Fruit fly (Drosophila melanogaster) whole organism, embryonic: ENCODE results near the gene dib.

Source experiments
- Aef1 ChIP-seq: fragments of 200-800 bp; sonication (Bioruptor generic); IDR thresholded peaks from 3 replicates; pipeline ENCODE4 v1.3.6; 2022; ENCODE audit warnings: missing biosample characterization, missing genetic modification characterization
- B-H1 ChIP-seq: fragments of 200-800 bp; sonication (Bioruptor generic); IDR thresholded peaks from 3 replicates; pipeline ENCODE4 v1.3.6; 2022; ENCODE audit warnings: missing biosample characterization, missing genetic modification characterization
- BEAF-32 ChIP-seq: fragments of 200-800 bp; sonication (Bioruptor generic); optimal IDR thresholded peaks from 3 replicates; lab custom pipeline; 2017; ENCODE audit warnings: missing biosample characterization, missing genetic modification characterization, mild to moderate bottlenecking, moderate library complexity, missing genetic modification reagents
- CG10462 ChIP-seq: fragments of 200-800 bp; sonication (Bioruptor generic); optimal IDR thresholded peaks from 2 replicates; lab custom pipeline; 2016; ENCODE audit warnings: missing biosample characterization, missing genetic modification characterization
- CG10654 ChIP-seq: fragments of 200-800 bp; sonication (Bioruptor generic); optimal IDR thresholded peaks from 2 replicates; lab custom pipeline; 2016; ENCODE audit warnings: missing biosample characterization, missing genetic modification characterization
- CG10979 ChIP-seq: fragments of 200-800 bp; sonication (Bioruptor generic); optimal IDR thresholded peaks from 2 replicates; lab custom pipeline; 2018; ENCODE audit warnings: missing biosample characterization, mild to moderate bottlenecking, missing genetic modification characterization, moderate library complexity
- CG11398 ChIP-seq: fragments of 200-800 bp; sonication (Bioruptor generic); optimal IDR thresholded peaks from 2 replicates; lab custom pipeline; 2016; ENCODE audit warnings: missing biosample characterization, missing genetic modification characterization
- CG16779 ChIP-seq: fragments of 200-800 bp; sonication (Bioruptor generic); IDR thresholded peaks from 2 replicates; pipeline ENCODE4 v1.3.6; 2022; ENCODE audit warnings: missing biosample characterization, missing genetic modification characterization
- CG16815 ChIP-seq: fragments of 200-800 bp; sonication (Bioruptor generic); optimal IDR thresholded peaks from 3 replicates; lab custom pipeline; 2017; ENCODE audit warnings: missing biosample characterization, mild to moderate bottlenecking, missing genetic modification characterization
- CG17186 ChIP-seq: fragments of 200-800 bp; sonication (Bioruptor generic); optimal IDR thresholded peaks from 3 replicates; lab custom pipeline; 2017; ENCODE audit warnings: missing biosample characterization, missing genetic modification reagents, missing genetic modification characterization
- CG17568 ChIP-seq: fragments of 200-800 bp; sonication (Bioruptor generic); optimal IDR thresholded peaks from 2 replicates; lab custom pipeline; 2018; ENCODE audit warnings: missing biosample characterization, mild to moderate bottlenecking, missing genetic modification characterization, moderate library complexity
- CG2678 ChIP-seq: fragments of 200-800 bp; sonication (Bioruptor generic); optimal IDR thresholded peaks from 3 replicates; lab custom pipeline; 2019; ENCODE audit warnings: missing biosample characterization, mild to moderate bottlenecking, missing genetic modification characterization, moderate library complexity
- CG2712 ChIP-seq: fragments of 200-800 bp; optimal IDR thresholded peaks from 3 replicates; lab custom pipeline; 2019; ENCODE audit warnings: missing biosample characterization, mild to moderate bottlenecking, missing genetic modification characterization, moderate library complexity
- CG30431 ChIP-seq: fragments of 200-800 bp; sonication (Bioruptor generic); optimal IDR thresholded peaks from 2 replicates; lab custom pipeline; 2017; ENCODE audit warnings: missing biosample characterization, missing genetic modification characterization
- CG32532 ChIP-seq: fragments of 200-800 bp; sonication (Bioruptor generic); IDR thresholded peaks from 2 replicates; pipeline ENCODE4 v1.3.6; 2022; ENCODE audit warnings: missing biosample characterization, missing genetic modification characterization
- CG6791 ChIP-seq: fragments of 200-800 bp; sonication (Bioruptor generic); IDR thresholded peaks from 3 replicates; pipeline ENCODE4 v1.3.6; 2022; ENCODE audit warnings: missing biosample characterization, missing genetic modification characterization; ENCODE audit not compliant: partially characterized antibody
- CG7357 ChIP-seq: fragments of 200-800 bp; sonication (Bioruptor generic); IDR thresholded peaks from 3 replicates; pipeline ENCODE4 v1.3.6; 2022; ENCODE audit warnings: missing biosample characterization, missing genetic modification characterization
- CG7556 ChIP-seq: fragments of 200-800 bp; sonication (Bioruptor generic); optimal IDR thresholded peaks from 2 replicates; lab custom pipeline; 2017; ENCODE audit warnings: missing biosample characterization, mild to moderate bottlenecking, missing genetic modification characterization
- CG7745 ChIP-seq: fragments of 200-800 bp; sonication (Bioruptor generic); optimal IDR thresholded peaks from 2 replicates; lab custom pipeline; 2018; ENCODE audit warnings: missing biosample characterization, mild to moderate bottlenecking, missing genetic modification characterization, moderate library complexity
- CG7839 ChIP-seq: fragments of 200-800 bp; sonication (Bioruptor generic); optimal IDR thresholded peaks from 3 replicates; lab custom pipeline; 2018; ENCODE audit warnings: missing biosample characterization, mild to moderate bottlenecking, missing genetic modification characterization, moderate library complexity
- Chrac-16 ChIP-seq: fragments of 200-800 bp; sonication (Bioruptor generic); optimal IDR thresholded peaks from 3 replicates; lab custom pipeline; 2016; ENCODE audit warnings: missing biosample characterization, missing genetic modification characterization
- D ChIP-seq, 2 experiments: fragments of 200-800 bp in 1 of 2; fragments of >200 bp in 1 of 2; sonication (Bioruptor generic) in 1 of 2; optimal IDR thresholded peaks; 2 replicates in 1 of 2; 3 replicates in 1 of 2; lab custom pipeline; 2017; ENCODE audit warnings: mild to moderate bottlenecking in 1 of 2, missing biosample characterization in 1 of 2, missing genetic modification characterization in 1 of 2, missing genetic modification reagents in 1 of 2
- Dbx ChIP-seq: fragments of 200-800 bp; sonication (Bioruptor generic); IDR thresholded peaks from 3 replicates; pipeline ENCODE4 v1.3.6; 2022; ENCODE audit warnings: missing biosample characterization, missing genetic modification characterization
- Deaf1 ChIP-seq: fragments of 200-800 bp; optimal IDR thresholded peaks from 3 replicates; lab custom pipeline; 2019; ENCODE audit warnings: missing biosample characterization, mild to moderate bottlenecking, missing genetic modification characterization, moderate library complexity
- E2f2 ChIP-seq: fragments of 200-800 bp; sonication (Bioruptor generic); IDR thresholded peaks from 2 replicates; pipeline ENCODE4 v1.3.6; 2022; ENCODE audit warnings: missing biosample characterization, missing genetic modification characterization
- Hand ChIP-seq: fragments of 200-800 bp; sonication (Bioruptor generic); optimal IDR thresholded peaks from 2 replicates; lab custom pipeline; 2017; ENCODE audit warnings: mild to moderate bottlenecking, missing biosample characterization, missing genetic modification reagents, missing genetic modification characterization
- Hey ChIP-seq: fragments of 200-800 bp; sonication (Bioruptor generic); optimal IDR thresholded peaks from 3 replicates; lab custom pipeline; 2018; ENCODE audit warnings: missing biosample characterization, mild to moderate bottlenecking, missing genetic modification characterization
- Hr39 ChIP-seq: fragments of >200 bp; optimal IDR thresholded peaks from 2 replicates; lab custom pipeline; 2017
- Jarid2 ChIP-seq: fragments of 200-800 bp; sonication (Bioruptor generic); optimal IDR thresholded peaks from 3 replicates; lab custom pipeline; 2017; ENCODE audit warnings: mild to moderate bottlenecking, missing biosample characterization, missing genetic modification reagents, missing genetic modification characterization
- Myb ChIP-seq: fragments of 200-800 bp; sonication (Bioruptor generic); optimal IDR thresholded peaks from 2 replicates; lab custom pipeline; 2016; ENCODE audit warnings: missing biosample characterization, missing genetic modification characterization
- NC2β ChIP-seq: fragments of 200-800 bp; sonication (Bioruptor generic); optimal IDR thresholded peaks from 2 replicates; lab custom pipeline; 2016; ENCODE audit warnings: missing biosample characterization, missing genetic modification characterization
- Rfx ChIP-seq: fragments of 200-800 bp; sonication (Bioruptor generic); IDR thresholded peaks from 2 replicates; pipeline ENCODE4 v1.3.6; 2022; ENCODE audit warnings: missing biosample characterization, missing genetic modification characterization
- Six4 ChIP-seq: fragments of 200-800 bp; sonication (Bioruptor generic); optimal IDR thresholded peaks from 2 replicates; lab custom pipeline; 2016; ENCODE audit warnings: missing biosample characterization, missing genetic modification characterization
- Vsx1 ChIP-seq: fragments of 200-800 bp; sonication (Bioruptor generic); optimal IDR thresholded peaks from 2 replicates; lab custom pipeline; 2017; ENCODE audit warnings: missing biosample characterization, mild to moderate bottlenecking, missing genetic modification characterization, missing genetic modification reagents
- cas ChIP-seq: fragments of 200-800 bp; sonication (Bioruptor generic); IDR thresholded peaks from 2 replicates; pipeline ENCODE4 v1.3.6; 2022; ENCODE audit warnings: missing biosample characterization, missing genetic modification characterization
- croc ChIP-seq: fragments of 200-800 bp; sonication (Bioruptor generic); conservative IDR thresholded peaks from 3 replicates; pipeline ENCODE4 v1.3.6; 2022; ENCODE audit warnings: missing biosample characterization, missing genetic modification characterization
- dm ChIP-seq: fragments of 200-800 bp; sonication (Bioruptor generic); optimal IDR thresholded peaks from 3 replicates; lab custom pipeline; 2016; ENCODE audit warnings: missing biosample characterization, missing genetic modification characterization
- dysf ChIP-seq: fragments of 200-800 bp; sonication (Bioruptor generic); IDR thresholded peaks from 3 replicates; pipeline ENCODE4 v1.3.6; 2022; ENCODE audit warnings: missing biosample characterization, missing genetic modification characterization
- fd96Cb ChIP-seq: fragments of 200-800 bp; sonication (Bioruptor generic); optimal IDR thresholded peaks from 2 replicates; lab custom pipeline; 2018; ENCODE audit warnings: missing biosample characterization, mild to moderate bottlenecking, missing genetic modification characterization, moderate library complexity
- ftz-f1 ChIP-seq: fragments of 200-800 bp; sonication (Bioruptor generic); optimal IDR thresholded peaks from 2 replicates; lab custom pipeline; 2016; ENCODE audit warnings: missing biosample characterization, missing genetic modification characterization
- gce ChIP-seq: fragments of 200-800 bp; sonication (Bioruptor generic); IDR thresholded peaks from 3 replicates; pipeline ENCODE4 v1.3.6; 2022; ENCODE audit warnings: missing biosample characterization, missing genetic modification characterization
- gcm ChIP-seq: fragments of 200-800 bp; sonication (Bioruptor generic); optimal IDR thresholded peaks from 2 replicates; lab custom pipeline; 2019; ENCODE audit warnings: missing biosample characterization, mild to moderate bottlenecking, missing genetic modification characterization, moderate library complexity
- hkb ChIP-seq, 2 experiments: fragments of 200-800 bp in 1 of 2; fragments of >200 bp in 1 of 2; sonication (Bioruptor generic) in 1 of 2; IDR thresholded peaks in 1 of 2; optimal IDR thresholded peaks in 1 of 2; 2 replicates each; pipeline versions ENCODE4 v1.3.6 to Lab custom; 2017 to 2022; ENCODE audit warnings: missing biosample characterization in 1 of 2, missing genetic modification characterization in 1 of 2
- insv ChIP-seq, 2 experiments: fragments of 200-800 bp; sonication (Bioruptor generic); optimal IDR thresholded peaks; 3 replicates each; lab custom pipeline; 2016 to 2018; ENCODE audit warnings: missing biosample characterization in 2 of 2, missing genetic modification characterization in 2 of 2
- lilli ChIP-seq: fragments of 200-800 bp; sonication (Bioruptor generic); optimal IDR thresholded peaks from 3 replicates; lab custom pipeline; 2016; ENCODE audit warnings: missing biosample characterization, missing genetic modification characterization
- seq ChIP-seq: fragments of 200-800 bp; sonication (Bioruptor generic); IDR thresholded peaks from 2 replicates; pipeline ENCODE4 v1.3.6; 2022; ENCODE audit warnings: missing biosample characterization, missing genetic modification characterization
- slou ChIP-seq: fragments of 200-800 bp; sonication (Bioruptor generic); optimal IDR thresholded peaks from 3 replicates; lab custom pipeline; 2016; ENCODE audit warnings: missing biosample characterization, missing genetic modification characterization
- so ChIP-seq: fragments of 200-800 bp; sonication (Bioruptor generic); IDR thresholded peaks from 3 replicates; pipeline ENCODE4 v1.3.6; 2022; ENCODE audit warnings: missing biosample characterization, missing genetic modification characterization
- zf30C ChIP-seq: fragments of 200-800 bp; sonication (Bioruptor generic); optimal IDR thresholded peaks from 3 replicates; lab custom pipeline; 2018; ENCODE audit warnings: missing biosample characterization, mild to moderate bottlenecking, missing genetic modification characterization
- zfh1 ChIP-seq: fragments of 200-800 bp; sonication (Bioruptor generic); IDR thresholded peaks from 3 replicates; pipeline ENCODE4 v1.3.6; 2022; ENCODE audit warnings: missing biosample characterization, missing genetic modification characterization

The dib gene

DNA sequence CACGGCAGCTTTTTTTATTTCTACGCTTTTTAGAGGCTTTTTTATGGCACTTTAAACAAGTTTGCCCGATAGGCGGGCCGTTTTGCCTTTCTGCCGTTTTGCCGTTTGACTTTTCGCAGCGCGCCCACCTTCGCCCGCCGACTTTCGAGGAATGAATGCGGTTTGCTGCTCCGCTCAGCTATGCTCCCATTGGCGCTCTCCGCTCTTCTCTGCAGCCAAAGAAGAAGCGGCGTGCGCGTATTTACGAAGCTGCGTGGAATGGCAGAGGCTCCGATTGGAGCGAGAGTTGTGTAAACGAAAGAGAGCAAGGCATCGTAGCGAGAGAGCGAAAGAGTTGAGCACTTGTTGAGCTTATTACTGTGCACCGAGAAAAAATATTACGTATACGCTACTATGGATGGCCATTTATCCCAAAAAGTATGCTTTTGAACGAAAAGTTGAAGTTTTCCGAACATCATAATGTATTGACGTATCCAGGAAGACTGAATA, 9.5 kb downstream of the dib start, which contains the start of gene wit (continued):
- TF ChIP-seq CG10462 (GFP tag; lab: Kevin White, UChicago) (no peak), zfh1 (GFP tag; lab: Robert Waterston, UW) (no peak), NC2β (GFP tag; lab: Kevin White, UChicago) (no peak), CG17186 (no peak), Six4 (no peak), Hey (tag; lab: Kevin White, UChicago) (no peak), Myb (no peak), D (optimal IDR thresholded peaks at IDR 0.05; lab: Kevin White, UChicago) (no peak), D (GFP tag; optimal IDR thresholded peaks at IDR 0.05; lab: Kevin White, UChicago) (no peak), CG10654 (GFP tag; lab: Kevin White, UChicago) (no peak), dm (GFP tag; lab: Kevin White, UChicago) (no peak), fd96Cb (tag; lab: Kevin White, UChicago) (no peak), B-H1 (GFP tag; lab: Robert Waterston, UW) (no peak; the same call in 2 of the 3 replicates), Deaf1 (tag; lab: Kevin White, UChicago) (peak; percentile 30), CG7745 (tag; lab: Kevin White, UChicago) (no peak), gcm (GFP tag; lab: Kevin White, UChicago) (no peak), Chrac-16 (GFP tag; lab: Kevin White, UChicago) (no peak), BEAF-32 (GFP tag; lab: Kevin White, UChicago) (no peak), gce (peak; percentile 21; the same call in 1 of the 3 replicates), CG7357 (GFP tag; lab: Robert Waterston, UW) (no peak), CG2678 (tag; lab: Kevin White, UChicago) (peak; percentile 21), CG32532 (GFP tag; lab: Robert Waterston, UW) (peak; percentile 62; the same call in 1 of the 2 replicates), CG17568 (GFP tag; lab: Kevin White, UChicago) (peak; percentile 14), CG16815 (no peak), dysf (GFP tag; lab: Robert Waterston, UW) (no peak; the same call in 2 of the 3 replicates), Vsx1 (GFP tag; lab: Kevin White, UChicago) (peak; percentile 57), lilli (peak; percentile 25), cas (no peak), CG11398 (no peak), Rfx (GFP tag; lab: Robert Waterston, UW) (peak; percentile 31; the same call in 1 of the 2 replicates), so (no peak; the same call in 2 of the 3 replicates), croc (GFP tag; lab: Robert Waterston, UW) (no peak), ftz-f1 (peak; percentile 6), Dbx (0 out of 3 replicates have a peak, but pooled peaks have one; percentile 51), CG7839 (tag; lab: Kevin White, UChicago) (no peak), CG16779 (GFP tag; lab: Robert Waterston, UW) (no peak), Hand (GFP tag; lab: Kevin White, UChicago) (peak; percentile 55), Jarid2 (peak; percentile 68), CG7556 (GFP tag; lab: Kevin White, UChicago) (no peak), Aef1 (GFP tag; lab: Robert Waterston, UW) (no peak), seq (GFP tag; lab: Robert Waterston, UW) (no peak), CG10979 (no peak), CG2712 (no peak), insv (GFP tag; optimal IDR thresholded peaks at IDR 0.05; lab: Kevin White, UChicago) (no peak), E2f2 (GFP tag; lab: Robert Waterston, UW) (peak; percentile 17; the same call in 1 of the 2 replicates), Hr39 (lab: Kevin White, UChicago) (no peak), CG6791 (no peak), hkb (optimal IDR thresholded peaks at IDR 0.05; lab: Kevin White, UChicago) (no peak), hkb (GFP tag; IDR thresholded peaks at IDR 0.05; lab: Robert Waterston, UW) (peak; percentile 49; the same call in 1 of the 2 replicates), CG30431 (no peak), slou (GFP tag; lab: Kevin White, UChicago) (no peak), zf30C (GFP tag; lab: Kevin White, UChicago) (peak; percentile 74)
